Fruit fly (Drosophila melanogaster): ENCODE data around the gene CG15478.

dm6 chrX:7686071-7686470 is 31.7 kb downstream of the CG15478 start:
- TF ChIP-seq Sin3A (optimal IDR thresholded peaks at IDR 0.05) (no peak), h (optimal IDR thresholded peaks at IDR 0.05) (no peak), Myc (optimal IDR thresholded peaks at IDR 0.05) (no peak), ttk (optimal IDR thresholded peaks at IDR 0.05) (no peak), psq (optimal IDR thresholded peaks at IDR 0.05) (no peak)

All from Kc167 (cell line).